Fruit fly (Drosophila melanogaster) whole organism, adult: Measurements from ENCODE around the gene unk.

Source experiments
- CG1620 ChIP-seq: fragments of 200-800 bp; sonication (Bioruptor generic); optimal IDR thresholded peaks from 2 replicates; lab custom pipeline; 2016; ENCODE audit warnings: missing biosample characterization, missing genetic modification characterization
- CG7045 ChIP-seq: fragments of 200-800 bp; sonication (Bioruptor generic); optimal IDR thresholded peaks from 2 replicates; lab custom pipeline; 2017; ENCODE audit warnings: missing biosample characterization, mild to moderate bottlenecking, missing genetic modification characterization
- Clk ChIP-seq: fragments of 200-800 bp; sonication (Bioruptor generic); optimal IDR thresholded peaks from 2 replicates; lab custom pipeline; 2017; ENCODE audit warnings: missing biosample characterization, missing genetic modification characterization
- Hr96 ChIP-seq: fragments of 200-800 bp; sonication (Bioruptor generic); optimal IDR thresholded peaks from 2 replicates; lab custom pipeline; 2016; ENCODE audit warnings: missing biosample characterization, missing genetic modification characterization
- cic ChIP-seq: fragments of 200-800 bp; sonication (Bioruptor generic); optimal IDR thresholded peaks from 2 replicates; lab custom pipeline; 2017; ENCODE audit warnings: missing biosample characterization, mild to moderate bottlenecking, missing genetic modification characterization, moderate library complexity
- cnc ChIP-seq, 2 experiments: fragments of >200 bp; optimal IDR thresholded peaks; 2 replicates each; lab custom pipeline; 2017
- kay ChIP-seq: fragments of 200-800 bp; sonication (Bioruptor generic); peaks from one replicate; lab custom pipeline; 2016; ENCODE audit warnings: missing biosample characterization, missing genetic modification characterization, borderline replicate concordance
- ovo ChIP-seq: fragments of 200-800 bp; sonication (Bioruptor generic); optimal IDR thresholded peaks from 2 replicates; lab custom pipeline; 2016; ENCODE audit warnings: missing biosample characterization, missing genetic modification characterization
- tj ChIP-seq: fragments of 200-800 bp; sonication (Bioruptor generic); optimal IDR thresholded peaks from 3 replicates; lab custom pipeline; 2017; ENCODE audit warnings: missing biosample characterization, mild to moderate bottlenecking, missing genetic modification characterization, moderate library complexity
- toe ChIP-seq: fragments of 200-800 bp; sonication (Bioruptor generic); optimal IDR thresholded peaks from 2 replicates; lab custom pipeline; 2016; ENCODE audit warnings: missing biosample characterization, missing genetic modification characterization

- TF ChIP-seq kay (GFP tag; lab: Kevin White, UChicago) (no peak), cic (GFP tag; lab: Kevin White, UChicago) (no peak), Clk (no peak), toe (GFP tag; lab: Kevin White, UChicago) (no peak), Hr96 (GFP tag; lab: Kevin White, UChicago) (no peak), tj (no peak), CG7045 (GFP tag; lab: Kevin White, UChicago) (no peak), ovo (GFP tag; lab: Kevin White, UChicago) (no peak), CG1620 (GFP tag; lab: Kevin White, UChicago) (no peak), cnc (optimal IDR thresholded peaks at IDR 0.05; lab: Kevin White, UChicago) (no peak)
These were observed 19.8 kb upstream of the unk start for dm6 chr3R:23177457-23177856.
